Fruit fly (Drosophila melanogaster) whole organism, embryonic: Measurements from ENCODE around the gene Obp93a.

ENCODE experiments used
- Blimp-1 ChIP-seq: fragments of 200-800 bp; sonication (Bioruptor generic); optimal IDR thresholded peaks from 3 replicates; lab custom pipeline; 2018; ENCODE audit warnings: missing biosample characterization, missing genetic modification characterization, mild to moderate bottlenecking, moderate library complexity, missing genetic modification reagents
- BtbVII ChIP-seq: fragments of 200-800 bp; sonication (Bioruptor generic); optimal IDR thresholded peaks from 3 replicates; lab custom pipeline; 2017; ENCODE audit warnings: missing biosample characterization, mild to moderate bottlenecking, missing genetic modification characterization
- CG10267 ChIP-seq: fragments of 200-800 bp; sonication (Bioruptor generic); optimal IDR thresholded peaks from 2 replicates; lab custom pipeline; 2018; ENCODE audit warnings: missing biosample characterization, mild to moderate bottlenecking, missing genetic modification characterization, moderate library complexity
- CG11093 ChIP-seq: fragments of 200-800 bp; sonication (Bioruptor generic); IDR thresholded peaks from 3 replicates; pipeline ENCODE4 v1.3.6; 2022; ENCODE audit warnings: missing biosample characterization, missing genetic modification characterization
- CG12659 ChIP-seq: fragments of 200-800 bp; sonication (Bioruptor generic); optimal IDR thresholded peaks from 3 replicates; lab custom pipeline; 2017; ENCODE audit warnings: mild to moderate bottlenecking, missing biosample characterization, missing genetic modification reagents, missing genetic modification characterization
- CG15073 ChIP-seq: fragments of 200-800 bp; sonication (Bioruptor generic); optimal IDR thresholded peaks from 2 replicates; lab custom pipeline; 2016; ENCODE audit warnings: missing biosample characterization, missing genetic modification characterization
- CG15696 ChIP-seq: fragments of 200-800 bp; sonication (Bioruptor generic); optimal IDR thresholded peaks from 2 replicates; lab custom pipeline; 2019; ENCODE audit warnings: missing biosample characterization, mild to moderate bottlenecking, missing genetic modification characterization, moderate library complexity
- CG1602 ChIP-seq: fragments of 200-800 bp; sonication (Bioruptor generic); optimal IDR thresholded peaks from 3 replicates; lab custom pipeline; 2016; ENCODE audit warnings: missing biosample characterization, missing genetic modification characterization
- CG17802 ChIP-seq: fragments of 200-800 bp; sonication (Bioruptor generic); optimal IDR thresholded peaks from 2 replicates; lab custom pipeline; 2018; ENCODE audit warnings: missing biosample characterization, mild to moderate bottlenecking, missing genetic modification characterization, moderate library complexity
- CG2120 ChIP-seq: fragments of 200-800 bp; sonication (Bioruptor generic); optimal IDR thresholded peaks from 3 replicates; lab custom pipeline; 2016; ENCODE audit warnings: missing biosample characterization, missing genetic modification characterization
- CG30020 ChIP-seq: fragments of 200-800 bp; optimal IDR thresholded peaks from 2 replicates; lab custom pipeline; 2019; ENCODE audit warnings: missing biosample characterization, mild to moderate bottlenecking, missing genetic modification characterization, moderate library complexity
- CG30403 ChIP-seq: fragments of 200-800 bp; sonication (Bioruptor generic); optimal IDR thresholded peaks from 3 replicates; lab custom pipeline; 2016; ENCODE audit warnings: missing biosample characterization, missing genetic modification characterization
- CG31365 ChIP-seq: fragments of 200-800 bp; sonication (Bioruptor generic); optimal IDR thresholded peaks from 2 replicates; lab custom pipeline; 2018; ENCODE audit warnings: missing biosample characterization, mild to moderate bottlenecking, missing genetic modification characterization
- CG32767 ChIP-seq: fragments of 200-800 bp; sonication (Bioruptor generic); IDR thresholded peaks from 2 replicates; pipeline ENCODE4 v1.3.6; 2022; ENCODE audit warnings: missing biosample characterization, missing genetic modification characterization
- CG33557 ChIP-seq: fragments of 200-800 bp; sonication (Bioruptor generic); optimal IDR thresholded peaks from 2 replicates; lab custom pipeline; 2019; ENCODE audit warnings: missing biosample characterization, mild to moderate bottlenecking, missing genetic modification characterization, moderate library complexity
- CG4707 ChIP-seq: fragments of 200-800 bp; sonication (Bioruptor generic); optimal IDR thresholded peaks from 2 replicates; lab custom pipeline; 2018; ENCODE audit warnings: missing biosample characterization, mild to moderate bottlenecking, missing genetic modification characterization, moderate library complexity
- CG6689 ChIP-seq: fragments of 200-800 bp; sonication (Bioruptor generic); IDR thresholded peaks from 2 replicates; pipeline ENCODE4 v1.3.6; 2022; ENCODE audit warnings: missing biosample characterization, missing genetic modification characterization
- CG9215 ChIP-seq: fragments of 200-800 bp; sonication (Bioruptor generic); IDR thresholded peaks from 2 replicates; pipeline ENCODE4 v1.3.6; 2022; ENCODE audit warnings: missing biosample characterization, missing genetic modification characterization
- CG9727 ChIP-seq: fragments of 200-800 bp; sonication (Bioruptor generic); optimal IDR thresholded peaks from 3 replicates; lab custom pipeline; 2017; ENCODE audit warnings: missing biosample characterization, mild to moderate bottlenecking, missing genetic modification characterization
- CG9817 ChIP-seq: fragments of 200-800 bp; sonication (Bioruptor generic); optimal IDR thresholded peaks from 2 replicates; lab custom pipeline; 2018; ENCODE audit warnings: missing biosample characterization, mild to moderate bottlenecking, missing genetic modification characterization, moderate library complexity
- CG9932 ChIP-seq: fragments of 200-800 bp; sonication (Bioruptor generic); IDR thresholded peaks from 2 replicates; pipeline ENCODE4 v1.3.6; 2022; ENCODE audit warnings: missing biosample characterization, missing genetic modification characterization
- D19A ChIP-seq: fragments of 200-800 bp; optimal IDR thresholded peaks from 3 replicates; lab custom pipeline; 2019; ENCODE audit warnings: missing biosample characterization, mild to moderate bottlenecking, missing genetic modification characterization, moderate library complexity
- Dek ChIP-seq: fragments of 200-800 bp; sonication (Bioruptor generic); optimal IDR thresholded peaks from 3 replicates; lab custom pipeline; 2019; ENCODE audit warnings: missing biosample characterization, mild to moderate bottlenecking, missing genetic modification characterization, moderate library complexity
- HLH3B ChIP-seq: fragments of 200-800 bp; sonication (Bioruptor generic); IDR thresholded peaks from 2 replicates; pipeline ENCODE4 v1.3.6; 2022; ENCODE audit warnings: missing biosample characterization, missing genetic modification characterization
- Hand ChIP-seq: fragments of 200-800 bp; sonication (Bioruptor generic); optimal IDR thresholded peaks from 2 replicates; lab custom pipeline; 2017; ENCODE audit warnings: mild to moderate bottlenecking, missing biosample characterization, missing genetic modification reagents, missing genetic modification characterization
- HmgZ ChIP-seq: fragments of 200-800 bp; sonication (Bioruptor generic); optimal IDR thresholded peaks from 2 replicates; lab custom pipeline; 2018; ENCODE audit warnings: missing biosample characterization, mild to moderate bottlenecking, missing genetic modification characterization
- Med ChIP-seq: fragments of 200-800 bp; sonication (Bioruptor generic); peaks from one replicate; lab custom pipeline; 2016; ENCODE audit warnings: missing biosample characterization, missing genetic modification characterization, mild to moderate bottlenecking, inconsistent platforms, moderate library complexity
- NK7.1 ChIP-seq: fragments of 200-800 bp; sonication (Bioruptor generic); optimal IDR thresholded peaks from 3 replicates; lab custom pipeline; 2016; ENCODE audit warnings: missing biosample characterization, missing genetic modification characterization
- Oaz ChIP-seq: fragments of 200-800 bp; sonication (Bioruptor generic); IDR thresholded peaks from 2 replicates; pipeline ENCODE4 v1.3.6; 2022; ENCODE audit warnings: missing biosample characterization, missing genetic modification characterization
- Opbp ChIP-seq: fragments of 200-800 bp; sonication (Bioruptor generic); IDR thresholded peaks from 3 replicates; pipeline ENCODE4 v1.3.6; 2022; ENCODE audit warnings: missing biosample characterization, missing genetic modification characterization; ENCODE audit not compliant: partially characterized antibody
- Pdp1 ChIP-seq, 2 experiments: fragments of 200-800 bp; sonication (Bioruptor generic); optimal IDR thresholded peaks; 3 replicates each; lab custom pipeline; 2016; ENCODE audit warnings: missing biosample characterization in 2 of 2, missing genetic modification characterization in 2 of 2, mild to moderate bottlenecking in 1 of 2, moderate library complexity in 1 of 2
- Six4 ChIP-seq: fragments of 200-800 bp; sonication (Bioruptor generic); optimal IDR thresholded peaks from 2 replicates; lab custom pipeline; 2016; ENCODE audit warnings: missing biosample characterization, missing genetic modification characterization
- az2 ChIP-seq: fragments of 200-800 bp; sonication (Bioruptor generic); optimal IDR thresholded peaks from 3 replicates; lab custom pipeline; 2016; ENCODE audit warnings: missing biosample characterization, missing genetic modification characterization
- bsh ChIP-seq, 2 experiments: fragments of 200-800 bp; sonication (Bioruptor generic); optimal IDR thresholded peaks; 2 replicates each; lab custom pipeline; 2017 to 2018; ENCODE audit warnings: mild to moderate bottlenecking in 2 of 2, missing biosample characterization in 2 of 2, missing genetic modification characterization in 2 of 2, moderate library complexity in 1 of 2
- chif ChIP-seq, 2 experiments: fragments of 200-800 bp; sonication (Bioruptor generic); optimal IDR thresholded peaks; 3 replicates each; lab custom pipeline; 2016; ENCODE audit warnings: missing biosample characterization in 2 of 2, missing genetic modification characterization in 2 of 2
- chm ChIP-seq: fragments of 200-800 bp; sonication (Bioruptor generic); IDR thresholded peaks from 2 replicates; pipeline ENCODE4 v1.3.6; 2022; ENCODE audit warnings: missing biosample characterization, missing genetic modification characterization
- corto ChIP-seq: fragments of 200-800 bp; sonication (Bioruptor generic); optimal IDR thresholded peaks from 2 replicates; lab custom pipeline; 2016; ENCODE audit warnings: missing biosample characterization, mild to moderate bottlenecking, missing genetic modification characterization, moderate library complexity
- croc ChIP-seq: fragments of 200-800 bp; sonication (Bioruptor generic); conservative IDR thresholded peaks from 3 replicates; pipeline ENCODE4 v1.3.6; 2022; ENCODE audit warnings: missing biosample characterization, missing genetic modification characterization
- dati ChIP-seq: fragments of 200-800 bp; sonication (Bioruptor generic); IDR thresholded peaks from 2 replicates; pipeline ENCODE4 v1.3.6; 2022; ENCODE audit warnings: missing biosample characterization, missing genetic modification characterization
- esg ChIP-seq: fragments of 200-800 bp; sonication (Bioruptor generic); conservative IDR thresholded peaks from 2 replicates; pipeline ENCODE4 v1.3.6; 2022; ENCODE audit warnings: missing biosample characterization, missing genetic modification characterization
- lab ChIP-seq: fragments of 200-800 bp; sonication (Bioruptor generic); optimal IDR thresholded peaks from 3 replicates; lab custom pipeline; 2017; ENCODE audit warnings: missing biosample characterization, missing genetic modification characterization, mild to moderate bottlenecking, moderate library complexity, missing genetic modification reagents
- nau ChIP-seq: fragments of 200-800 bp; sonication (Bioruptor generic); optimal IDR thresholded peaks from 3 replicates; lab custom pipeline; 2017; ENCODE audit warnings: missing biosample characterization, mild to moderate bottlenecking, missing genetic modification characterization, missing genetic modification reagents
- nom ChIP-seq: fragments of 200-800 bp; sonication (Bioruptor generic); optimal IDR thresholded peaks from 2 replicates; lab custom pipeline; 2017; ENCODE audit warnings: missing biosample characterization, missing genetic modification characterization, mild to moderate bottlenecking, moderate library complexity, missing genetic modification reagents
- sc ChIP-seq, 3 experiments: fragments of >200 bp in 2 of 3; fragments of 200-800 bp in 1 of 3; sonication (Bioruptor generic) in 1 of 3; optimal IDR thresholded peaks; 2 replicates in 2 of 3; 3 replicates in 1 of 3; lab custom pipeline; 2017; ENCODE audit warnings: mild to moderate bottlenecking in 1 of 3, missing biosample characterization in 1 of 3, missing genetic modification characterization in 1 of 3, missing genetic modification reagents in 1 of 3
- so ChIP-seq: fragments of 200-800 bp; sonication (Bioruptor generic); IDR thresholded peaks from 3 replicates; pipeline ENCODE4 v1.3.6; 2022; ENCODE audit warnings: missing biosample characterization, missing genetic modification characterization
- ssp ChIP-seq: fragments of 200-800 bp; sonication (Bioruptor generic); IDR thresholded peaks from 2 replicates; pipeline ENCODE4 v1.3.6; 2022; ENCODE audit warnings: missing biosample characterization, missing genetic modification characterization
- sug ChIP-seq: fragments of 200-800 bp; optimal IDR thresholded peaks from 2 replicates; lab custom pipeline; 2019; ENCODE audit warnings: missing biosample characterization, mild to moderate bottlenecking, missing genetic modification characterization, moderate library complexity
- z ChIP-seq: fragments of 200-800 bp; sonication (Bioruptor generic); IDR thresholded peaks from 3 replicates; pipeline ENCODE4 v1.3.6; 2022; ENCODE audit warnings: missing biosample characterization, missing genetic modification characterization

Gene Obp93a

DNA sequence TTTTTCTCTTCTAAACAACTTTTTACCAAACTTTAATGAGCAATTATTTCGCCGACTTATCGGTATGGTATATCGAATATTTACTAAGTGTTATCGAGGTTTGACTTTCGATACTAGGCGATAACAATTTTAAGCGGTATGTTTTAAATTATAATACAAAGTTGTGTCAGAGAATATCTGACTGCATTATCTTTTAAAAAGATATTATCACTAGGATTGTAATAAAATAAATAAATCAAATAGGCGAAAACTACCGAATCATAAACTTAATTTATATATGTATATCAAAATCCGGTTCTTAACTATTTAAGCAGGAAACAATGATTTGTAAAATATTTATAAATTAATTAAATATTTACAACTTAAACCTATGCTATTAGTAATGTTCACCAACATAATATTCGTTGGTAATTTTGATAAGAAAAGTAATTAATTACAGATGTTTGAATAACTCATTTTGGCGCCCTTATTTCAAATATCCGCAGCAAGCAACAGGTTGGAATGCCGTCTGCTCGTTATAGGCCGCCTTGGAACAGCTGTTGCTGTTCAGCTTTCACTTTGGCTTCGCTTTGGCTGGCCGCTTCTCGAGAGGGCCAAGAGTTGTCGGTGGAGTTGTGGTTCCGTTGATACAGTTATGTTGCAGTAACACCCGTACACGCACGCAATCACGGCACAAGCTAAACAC lies 21.5 kb downstream of the Obp93a start, which contains the start of the genes Sec15 and rtet (continued):
- TF ChIP-seq CG9727 (peak; percentile 79), HLH3B (GFP tag; lab: Robert Waterston, UW) (peak; percentile 38; the same call in 1 of the 2 replicates), CG30020 (tag; lab: Kevin White, UChicago) (peak; percentile 15), CG15073 (GFP tag; lab: Kevin White, UChicago) (no peak), nom (peak; percentile 37), Six4 (GFP tag; lab: Kevin White, UChicago) (peak; percentile 12), chif (GFP tag; optimal IDR thresholded peaks at IDR 0.05; lab: Kevin White, UChicago) (peak; percentile 3 to 39), D19A (tag; lab: Kevin White, UChicago) (no peak), CG9215 (no peak), dati (GFP tag; lab: Robert Waterston, UW) (no peak), Opbp (GFP tag; lab: Robert Waterston, UW) (peak; percentile 42), croc (GFP tag; lab: Robert Waterston, UW) (peak; percentile 28; the same call in 1 of the 3 replicates), CG12659 (GFP tag; lab: Kevin White, UChicago) (peak; percentile 70), Oaz (GFP tag; lab: Robert Waterston, UW) (0 out of 2 replicates have a peak, but pooled peaks have one; percentile 17), CG9932 (GFP tag; lab: Robert Waterston, UW) (peak; percentile 57), CG9817 (tag; lab: Kevin White, UChicago) (peak; percentile 52), lab (GFP tag; lab: Kevin White, UChicago) (no peak), CG1602 (GFP tag; lab: Kevin White, UChicago) (peak; percentile 15), Blimp-1 (GFP tag; lab: Kevin White, UChicago) (peak; percentile 89), Dek (tag; lab: Kevin White, UChicago) (peak; percentile 3), CG17802 (tag; lab: Kevin White, UChicago) (peak; percentile 49), CG10267 (tag; lab: Kevin White, UChicago) (peak; percentile 60), corto (GFP tag; lab: Kevin White, UChicago) (no peak), nau (no peak), HmgZ (peak; percentile 64), Pdp1 (GFP tag; optimal IDR thresholded peaks at IDR 0.05; lab: Kevin White, UChicago) (peak in 1 of 2 experiments; percentile 11), ssp (GFP tag; lab: Robert Waterston, UW) (no peak), CG4707 (GFP tag; lab: Kevin White, UChicago) (no peak), CG31365 (no peak), CG6689 (GFP tag; lab: Robert Waterston, UW) (no peak), sug (tag; lab: Kevin White, UChicago) (peak; percentile 54), az2 (GFP tag; lab: Kevin White, UChicago) (peak; percentile 33), esg (no peak), BtbVII (GFP tag; lab: Kevin White, UChicago) (peak; percentile 9), CG32767 (GFP tag; lab: Robert Waterston, UW) (no peak), sc (optimal IDR thresholded peaks at IDR 0.05; lab: Kevin White, UChicago) (no peak), sc (GFP tag; optimal IDR thresholded peaks at IDR 0.05; lab: Kevin White, UChicago) (peak; percentile 5), Hand (no peak), CG33557 (GFP tag; lab: Kevin White, UChicago) (peak; percentile 44), so (GFP tag; lab: Robert Waterston, UW) (0 out of 3 replicates have a peak, but pooled peaks have one; percentile 23), chm (GFP tag; lab: Robert Waterston, UW) (peak; percentile 60; the same call in 1 of the 2 replicates), bsh (GFP tag; optimal IDR thresholded peaks at IDR 0.05; lab: Kevin White, UChicago) (peak in 1 of 2 experiments; percentile 67), NK7.1 (GFP tag; lab: Kevin White, UChicago) (no peak), CG15696 (tag; lab: Kevin White, UChicago) (peak; percentile 79), CG30403 (GFP tag; lab: Kevin White, UChicago) (peak; percentile 55), CG2120 (GFP tag; lab: Kevin White, UChicago) (peak; percentile 84), Med (GFP tag; lab: Kevin White, UChicago) (peak; percentile 84), z (no peak), CG11093 (GFP tag; lab: Robert Waterston, UW) (no peak)
